Worm (Caenorhabditis elegans) whole organism, L3 larva: ENCODE measurements around the gene T12A2.3.

ENCODE experiments used
- fkh-10 ChIP-seq: sonication (generic microtip); optimal IDR thresholded peaks from 2 replicates; lab custom pipeline; 2017; ENCODE audit warnings: missing biosample characterization, missing genetic modification reagents, missing genetic modification characterization
- lin-39 ChIP-seq: fragments of 150-350 bp; optimal IDR thresholded peaks from 2 replicates; lab custom pipeline; 2018; ENCODE audit warnings: missing biosample characterization, missing genetic modification reagents, missing genetic modification characterization
- nhr-23 ChIP-seq: fragments of 150-350 bp; optimal IDR thresholded peaks from 2 replicates; lab custom pipeline; 2014; ENCODE audit warnings: missing biosample characterization, missing genetic modification reagents, missing genetic modification characterization

- no peak for TF ChIP-seq fkh-10 (GFP tag; lab: Kevin White, UChicago)
- no peak for TF ChIP-seq lin-39 (tag; lab: Kevin White, UChicago)
- no peak for TF ChIP-seq nhr-23 (tag; lab: Kevin White, UChicago)
These were observed 26.7 kb upstream of the T12A2.3 start, which contains the start of gene C23G10.10 for ce11 chrIII:6213915-6214314.
